Fruit fly (Drosophila melanogaster) whole organism, prepupa: ENCODE results near the gene Rab40.

Source experiments
- Blimp-1 ChIP-seq: fragments of 200-800 bp; sonication (Bioruptor generic); optimal IDR thresholded peaks from 3 replicates; lab custom pipeline; 2017; ENCODE audit warnings: missing biosample characterization, missing genetic modification characterization, mild to moderate bottlenecking, moderate library complexity, missing genetic modification reagents
- CG10631 ChIP-seq: fragments of 200-800 bp; sonication (Bioruptor generic); optimal IDR thresholded peaks from 2 replicates; lab custom pipeline; 2016; ENCODE audit warnings: missing biosample characterization, missing genetic modification characterization
- CG10669 ChIP-seq: fragments of 200-800 bp; sonication (Bioruptor generic); optimal IDR thresholded peaks from 3 replicates; lab custom pipeline; 2018; ENCODE audit warnings: missing biosample characterization, mild to moderate bottlenecking, missing genetic modification characterization, moderate library complexity
- CG11294 ChIP-seq: fragments of 200-800 bp; sonication (Bioruptor generic); IDR thresholded peaks from 2 replicates; pipeline ENCODE4 v1.3.6; 2022; ENCODE audit warnings: missing biosample characterization, missing genetic modification characterization
- CG11762 ChIP-seq: fragments of 200-800 bp; sonication (Bioruptor generic); optimal IDR thresholded peaks from 3 replicates; lab custom pipeline; 2016; ENCODE audit warnings: missing biosample characterization, missing genetic modification characterization; ENCODE audit not compliant: insufficient read depth
- CG15336 ChIP-seq: fragments of 200-800 bp; sonication (Bioruptor generic); IDR thresholded peaks from 2 replicates; pipeline ENCODE4 v1.3.6; 2022; ENCODE audit warnings: missing biosample characterization, missing genetic modification characterization
- CG1621 ChIP-seq: fragments of 200-800 bp; sonication (Bioruptor generic); optimal IDR thresholded peaks from 3 replicates; lab custom pipeline; 2018; ENCODE audit warnings: missing biosample characterization, mild to moderate bottlenecking, missing genetic modification characterization
- CG16779 ChIP-seq: fragments of 200-800 bp; sonication (Bioruptor generic); optimal IDR thresholded peaks from 3 replicates; lab custom pipeline; 2017; ENCODE audit warnings: missing biosample characterization, mild to moderate bottlenecking, missing genetic modification characterization
- CG32006 ChIP-seq: fragments of 200-800 bp; sonication (Bioruptor generic); optimal IDR thresholded peaks from 3 replicates; lab custom pipeline; 2017; ENCODE audit warnings: missing biosample characterization, mild to moderate bottlenecking, missing genetic modification characterization
- CG34406 ChIP-seq: fragments of 200-800 bp; sonication (Bioruptor generic); optimal IDR thresholded peaks from 3 replicates; lab custom pipeline; 2016; ENCODE audit warnings: missing biosample characterization, missing genetic modification characterization
- CG4318 ChIP-seq: fragments of 200-800 bp; sonication (Bioruptor generic); optimal IDR thresholded peaks from 3 replicates; lab custom pipeline; 2017; ENCODE audit warnings: missing biosample characterization, mild to moderate bottlenecking, missing genetic modification characterization
- CG6163 ChIP-seq: fragments of 200-800 bp; sonication (Bioruptor generic); IDR thresholded peaks from 3 replicates; pipeline ENCODE4 v1.3.6; 2022; ENCODE audit warnings: missing biosample characterization, missing genetic modification characterization
- CG6276 ChIP-seq: fragments of 200-800 bp; sonication (Bioruptor generic); optimal IDR thresholded peaks from 2 replicates; lab custom pipeline; 2017; ENCODE audit warnings: missing biosample characterization, mild to moderate bottlenecking, missing genetic modification characterization
- CG6792 ChIP-seq: fragments of 200-800 bp; sonication (Bioruptor generic); optimal IDR thresholded peaks from 3 replicates; lab custom pipeline; 2016; ENCODE audit warnings: missing biosample characterization, missing genetic modification characterization
- CG6808 ChIP-seq: fragments of 200-800 bp; sonication (Bioruptor generic); optimal IDR thresholded peaks from 3 replicates; lab custom pipeline; 2017; ENCODE audit warnings: missing biosample characterization, missing genetic modification characterization, mild to moderate bottlenecking, moderate library complexity, missing genetic modification reagents
- CG6854 ChIP-seq: fragments of 200-800 bp; sonication (Bioruptor generic); optimal IDR thresholded peaks from 2 replicates; lab custom pipeline; 2017; ENCODE audit warnings: missing biosample characterization, mild to moderate bottlenecking, missing genetic modification characterization
- CG7368 ChIP-seq: fragments of 200-800 bp; sonication (Bioruptor generic); optimal IDR thresholded peaks from 3 replicates; lab custom pipeline; 2016; ENCODE audit warnings: missing biosample characterization, missing genetic modification characterization
- CG9139 ChIP-seq: fragments of 200-800 bp; sonication (Bioruptor generic); optimal IDR thresholded peaks from 3 replicates; lab custom pipeline; 2017; ENCODE audit warnings: missing biosample characterization, mild to moderate bottlenecking, missing genetic modification characterization
- Eip75B ChIP-seq: fragments of 200-800 bp; sonication (Bioruptor generic); optimal IDR thresholded peaks from 3 replicates; lab custom pipeline; 2016; ENCODE audit warnings: missing biosample characterization, missing genetic modification characterization
- Eip78C ChIP-seq: fragments of 200-800 bp; sonication (Bioruptor generic); peaks from one replicate; lab custom pipeline; 2016; ENCODE audit warnings: missing biosample characterization, missing genetic modification characterization
- Eip93F ChIP-seq: fragments of 200-800 bp; sonication (Bioruptor generic); optimal IDR thresholded peaks from 2 replicates; lab custom pipeline; 2016; ENCODE audit warnings: missing biosample characterization, mild to moderate bottlenecking, missing genetic modification characterization
- Ets21C ChIP-seq: fragments of 200-800 bp; sonication (Bioruptor generic); optimal IDR thresholded peaks from 3 replicates; lab custom pipeline; 2016; ENCODE audit warnings: missing biosample characterization, missing genetic modification characterization
- Ets96B ChIP-seq: fragments of 200-800 bp; optimal IDR thresholded peaks from 2 replicates; lab custom pipeline; 2019; ENCODE audit warnings: missing biosample characterization, mild to moderate bottlenecking, missing genetic modification characterization, moderate library complexity
- Gug ChIP-seq: fragments of 200-800 bp; sonication (Bioruptor generic); IDR thresholded peaks from 2 replicates; pipeline ENCODE4 v1.3.6; 2022; ENCODE audit warnings: missing biosample characterization, missing genetic modification characterization
- Hr38 ChIP-seq: sonication (Bioruptor generic); optimal IDR thresholded peaks from 2 replicates; lab custom pipeline; 2016; ENCODE audit warnings: missing biosample characterization, missing genetic modification characterization
- Hr4 ChIP-seq: fragments of 200-800 bp; sonication (Bioruptor generic); optimal IDR thresholded peaks from 3 replicates; lab custom pipeline; 2016; ENCODE audit warnings: missing biosample characterization, missing genetic modification characterization
- Lpt ChIP-seq: fragments of 200-800 bp; sonication (Bioruptor generic); optimal IDR thresholded peaks from 3 replicates; lab custom pipeline; 2016; ENCODE audit warnings: missing biosample characterization, missing genetic modification characterization
- OdsH ChIP-seq: fragments of 200-800 bp; sonication (Bioruptor generic); optimal IDR thresholded peaks from 3 replicates; lab custom pipeline; 2016; ENCODE audit warnings: missing biosample characterization, missing genetic modification characterization
- Sox14 ChIP-seq: fragments of 200-800 bp; sonication (Bioruptor generic); optimal IDR thresholded peaks from 3 replicates; lab custom pipeline; 2016; ENCODE audit warnings: missing biosample characterization, missing genetic modification characterization
- achi ChIP-seq: fragments of 200-800 bp; sonication (Bioruptor generic); optimal IDR thresholded peaks from 3 replicates; lab custom pipeline; 2016; ENCODE audit warnings: missing biosample characterization, missing genetic modification characterization
- acj6 ChIP-seq: fragments of 200-800 bp; sonication (Bioruptor generic); optimal IDR thresholded peaks from 3 replicates; lab custom pipeline; 2016; ENCODE audit warnings: missing biosample characterization, missing genetic modification characterization
- cyc ChIP-seq: fragments of 200-800 bp; sonication (Bioruptor generic); optimal IDR thresholded peaks from 3 replicates; lab custom pipeline; 2016; ENCODE audit warnings: missing biosample characterization, missing genetic modification characterization
- dac ChIP-seq: fragments of 200-800 bp; sonication (Bioruptor generic); optimal IDR thresholded peaks from 2 replicates; lab custom pipeline; 2017; ENCODE audit warnings: missing biosample characterization, mild to moderate bottlenecking, missing genetic modification characterization
- dsx ChIP-seq: fragments of 200-800 bp; optimal IDR thresholded peaks from 3 replicates; lab custom pipeline; 2019; ENCODE audit warnings: missing biosample characterization, mild to moderate bottlenecking, missing genetic modification characterization, moderate library complexity; ENCODE audit not compliant: poor library complexity, severe bottlenecking
- eg ChIP-seq: fragments of 200-800 bp; sonication (Bioruptor generic); IDR thresholded peaks from 3 replicates; pipeline ENCODE4 v1.3.6; 2022; ENCODE audit warnings: missing biosample characterization, missing genetic modification characterization
- esn ChIP-seq: fragments of 200-800 bp; sonication (Bioruptor generic); optimal IDR thresholded peaks from 2 replicates; lab custom pipeline; 2016; ENCODE audit warnings: missing biosample characterization, mild to moderate bottlenecking, missing genetic modification characterization, moderate library complexity
- fd59A ChIP-seq: fragments of 200-800 bp; sonication (Bioruptor generic); optimal IDR thresholded peaks from 2 replicates; lab custom pipeline; 2017; ENCODE audit warnings: missing biosample characterization, mild to moderate bottlenecking, missing genetic modification characterization, missing genetic modification reagents
- fd85E ChIP-seq: fragments of 200-800 bp; sonication (Bioruptor generic); optimal IDR thresholded peaks from 3 replicates; lab custom pipeline; 2016; ENCODE audit warnings: missing biosample characterization, missing genetic modification characterization
- fkh ChIP-seq: fragments of 200-800 bp; sonication (Bioruptor generic); optimal IDR thresholded peaks from 3 replicates; lab custom pipeline; 2017; ENCODE audit warnings: missing biosample characterization, mild to moderate bottlenecking, missing genetic modification characterization, moderate library complexity
- lz ChIP-seq: fragments of 200-800 bp; sonication (Bioruptor generic); optimal IDR thresholded peaks from 3 replicates; lab custom pipeline; 2016; ENCODE audit warnings: missing biosample characterization, missing genetic modification characterization
- net ChIP-seq: fragments of 200-800 bp; sonication (Bioruptor generic); optimal IDR thresholded peaks from 3 replicates; lab custom pipeline; 2016; ENCODE audit warnings: missing biosample characterization, missing genetic modification characterization
- salr ChIP-seq, 2 experiments: fragments of 200-800 bp; sonication (Bioruptor generic); optimal IDR thresholded peaks; 3 replicates each; lab custom pipeline; 2016 to 2018; ENCODE audit warnings: missing biosample characterization in 2 of 2, missing genetic modification characterization in 2 of 2, mild to moderate bottlenecking in 1 of 2
- spab ChIP-seq: fragments of 200-800 bp; sonication (Bioruptor generic); optimal IDR thresholded peaks from 2 replicates; lab custom pipeline; 2017; ENCODE audit warnings: missing biosample characterization, mild to moderate bottlenecking, missing genetic modification characterization, missing genetic modification reagents
- ss ChIP-seq, 2 experiments: fragments of 200-800 bp; sonication (Bioruptor generic); optimal IDR thresholded peaks; 2 replicates in 1 of 2; 3 replicates in 1 of 2; lab custom pipeline; 2017 to 2018; ENCODE audit warnings: mild to moderate bottlenecking in 2 of 2, missing biosample characterization in 2 of 2, missing genetic modification characterization in 2 of 2, moderate library complexity in 1 of 2
- topi ChIP-seq: fragments of 200-800 bp; sonication (Bioruptor generic); optimal IDR thresholded peaks from 3 replicates; lab custom pipeline; 2016; ENCODE audit warnings: missing biosample characterization, missing genetic modification characterization
- vri ChIP-seq: fragments of 200-800 bp; sonication (Bioruptor generic); optimal IDR thresholded peaks from 3 replicates; lab custom pipeline; 2016; ENCODE audit warnings: missing biosample characterization, mild to moderate bottlenecking, missing genetic modification characterization

Rab40 gene

dm6 chrX:12510750-12511649, 48.1 kb upstream of the Rab40 start (continued):
- TF ChIP-seq dac (GFP tag; lab: Kevin White, UChicago) (peak; percentile 43), CG6854 (peak; percentile 86), fd85E (GFP tag; lab: Kevin White, UChicago) (peak; percentile 70), esn (GFP tag; lab: Kevin White, UChicago) (peak; percentile 96), CG1621 (tag; lab: Kevin White, UChicago) (peak; percentile 82), CG11294 (GFP tag; lab: Robert Waterston, UW) (peak; percentile 80), fkh (GFP tag; lab: Kevin White, UChicago) (no peak), CG10631 (peak; percentile 93), CG15336 (GFP tag; lab: Robert Waterston, UW) (peak; percentile 86), vri (peak; percentile 90), fd59A (GFP tag; lab: Kevin White, UChicago) (peak; percentile 75), Sox14 (GFP tag; lab: Kevin White, UChicago) (peak; percentile 94), CG6792 (GFP tag; lab: Kevin White, UChicago) (peak; percentile 92), net (GFP tag; lab: Kevin White, UChicago) (peak; percentile 87), CG6808 (GFP tag; lab: Kevin White, UChicago) (peak; percentile 82), CG6163 (GFP tag; lab: Robert Waterston, UW) (peak; percentile 94)

dm6 chrX:12507589-12507988, 44.7 kb upstream of the Rab40 start:
- TF ChIP-seq CG10669 (GFP tag; lab: Kevin White, UChicago): peak; percentile 64
- TF ChIP-seq CG16779 (tag; lab: Kevin White, UChicago): no peak
- peak; percentile 91 for TF ChIP-seq Eip78C (GFP tag; lab: Kevin White, UChicago)
- peak; percentile 78 for TF ChIP-seq CG6163 (GFP tag; lab: Robert Waterston, UW)
- TF ChIP-seq Ets21C: no peak
- no peak for TF ChIP-seq fkh (GFP tag; lab: Kevin White, UChicago)
- TF ChIP-seq CG34406 (GFP tag; lab: Kevin White, UChicago): peak; percentile 34
- peak; percentile 30 to 90 for TF ChIP-seq ss (GFP tag; optimal IDR thresholded peaks at IDR 0.05; lab: Kevin White, UChicago)
- no peak for TF ChIP-seq Eip93F (GFP tag; lab: Kevin White, UChicago)
- peak; percentile 70 for TF ChIP-seq topi
- TF ChIP-seq CG4318 (GFP tag; lab: Kevin White, UChicago): no peak
- TF ChIP-seq eg (GFP tag; lab: Robert Waterston, UW): peak; percentile 56; the same call in 2 of the 3 replicates
- peak; percentile 24 for TF ChIP-seq CG7368
- TF ChIP-seq cyc (GFP tag; lab: Kevin White, UChicago): peak; percentile 51
- TF ChIP-seq esn (GFP tag; lab: Kevin White, UChicago): peak; percentile 71
- no peak for TF ChIP-seq dac (GFP tag; lab: Kevin White, UChicago)
- peak; percentile 10 for TF ChIP-seq CG9139
- TF ChIP-seq acj6 (GFP tag; lab: Kevin White, UChicago): peak; percentile 75
- peak; percentile 65 for TF ChIP-seq CG10631
- peak; percentile 45 for TF ChIP-seq Sox14 (GFP tag; lab: Kevin White, UChicago)
- no peak for TF ChIP-seq fd85E (GFP tag; lab: Kevin White, UChicago)
- TF ChIP-seq Hr4 (GFP tag; lab: Kevin White, UChicago): peak; percentile 25
- peak; percentile 53 for TF ChIP-seq fd59A (GFP tag; lab: Kevin White, UChicago)
- peak; percentile 59 for TF ChIP-seq spab (GFP tag; lab: Kevin White, UChicago)
- peak; percentile 62 for TF ChIP-seq CG32006 (GFP tag; lab: Kevin White, UChicago)
- peak; percentile 75 for TF ChIP-seq CG15336 (GFP tag; lab: Robert Waterston, UW)
- no peak for TF ChIP-seq CG6276 (GFP tag; lab: Kevin White, UChicago)
- peak; percentile 62 for TF ChIP-seq dsx (GFP tag; lab: Kevin White, UChicago)
- TF ChIP-seq Gug: peak; percentile 62
- peak; percentile 73 for TF ChIP-seq Ets96B (tag; lab: Kevin White, UChicago)
- TF ChIP-seq achi (GFP tag; lab: Kevin White, UChicago): peak; percentile 64
- no peak for TF ChIP-seq CG11762
- peak; percentile 69 for TF ChIP-seq OdsH (GFP tag; lab: Kevin White, UChicago)
- TF ChIP-seq lz (GFP tag; lab: Kevin White, UChicago): peak; percentile 72
- TF ChIP-seq salr (GFP tag; optimal IDR thresholded peaks at IDR 0.05; lab: Kevin White, UChicago): peak in 1 of 2 experiments; percentile 3
- TF ChIP-seq Blimp-1 (GFP tag; lab: Kevin White, UChicago): peak; percentile 9
- TF ChIP-seq Hr38: no peak
- peak; percentile 15 for TF ChIP-seq Lpt
- peak; percentile 58 for TF ChIP-seq Eip75B
